Worm (Caenorhabditis elegans): ENCODE measurements around the gene srg-42.

The srg-42 gene

ce11 chrV:11176693-11177304, 19.0 kb upstream of the srg-42 start (continued):
- peak in 1 of 2 experiments; percentile 31 for TF ChIP-seq rec-8 (tag; optimal IDR thresholded peaks at IDR 0.05)
- peak; percentile 17 for TF ChIP-seq hrde-1 (tag; optimal IDR thresholded peaks at IDR 0.05; ENCODE audit: borderline replicate concordance)
- TF ChIP-seq F49E8.2 (tag; optimal IDR thresholded peaks at IDR 0.05; ENCODE audit: insufficient read depth) = peak; percentile 89
- peak; percentile 92 for TF ChIP-seq rcor-1 (GFP tag; IDR thresholded peaks at IDR 0.05)
- peak; percentile 80 for TF ChIP-seq mcd-1 (GFP tag; IDR thresholded peaks at IDR 0.05)
- TF ChIP-seq ets-4 (GFP tag; optimal IDR thresholded peaks at IDR 0.05) = peak; percentile 23
- peak; percentile 8 for TF ChIP-seq lin-40 (tag; optimal IDR thresholded peaks at IDR 0.05)
- peak; percentile 96 for TF ChIP-seq snpc-4 (GFP tag; optimal IDR thresholded peaks at IDR 0.05)
- peak; percentile 97 to 99 (median 98) for TF ChIP-seq snpc-4 (tag; optimal IDR thresholded peaks at IDR 0.05)
- peak; percentile 91 for TF ChIP-seq D2030.7 (GFP tag; IDR thresholded peaks at IDR 0.05)
- TF ChIP-seq lsy-27 (tag; optimal IDR thresholded peaks at IDR 0.05; ENCODE audit: borderline replicate concordance, insufficient read depth) = peak; percentile 87
- peak; percentile 35; the same call in 1 of the 2 replicates for TF ChIP-seq madf-8 (GFP tag; conservative IDR thresholded peaks at IDR 0.05)
- TF ChIP-seq F33H1.4 (GFP tag; IDR thresholded peaks at IDR 0.05) = peak; percentile 30; the same call in 1 of the 2 replicates
- peak; percentile 98 for TF ChIP-seq pbrm-1 (GFP tag; IDR thresholded peaks at IDR 0.05)
- TF ChIP-seq egl-18 (GFP tag; IDR thresholded peaks at IDR 0.05) = 0 out of 2 replicates have a peak, but pooled peaks have one; percentile 55
- TF ChIP-seq attf-6 (GFP tag; IDR thresholded peaks at IDR 0.05) = peak; percentile 92
- TF ChIP-seq T07F8.4 (tag; optimal IDR thresholded peaks at IDR 0.05) = peak; percentile 15
- TF ChIP-seq lir-1 (GFP tag; conservative IDR thresholded peaks at IDR 0.05) = peak; percentile 46; the same call in 1 of the 2 replicates
- peak; percentile 19 for TF ChIP-seq ceh-27 (GFP tag; optimal IDR thresholded peaks at IDR 0.05)
- TF ChIP-seq egl-44 (GFP tag; IDR thresholded peaks at IDR 0.05) = 0 out of 2 replicates have a peak, but pooled peaks have one; percentile 49
- peak; percentile 67 for TF ChIP-seq lsl-1 (GFP tag; optimal IDR thresholded peaks at IDR 0.05)
- peak; percentile 26 for TF ChIP-seq ztf-18 (tag; optimal IDR thresholded peaks at IDR 0.05)
- TF ChIP-seq aptf-2 (GFP tag; conservative IDR thresholded peaks at IDR 0.05) = peak; percentile 43; the same call in 1 of the 2 replicates
- peak; percentile 43 for TF ChIP-seq ZK185.1 (tag; optimal IDR thresholded peaks at IDR 0.05; ENCODE audit: poor library complexity, severe bottlenecking)
- peak; percentile 69; the same call in 1 of the 2 replicates for TF ChIP-seq ekl-4 (GFP tag; IDR thresholded peaks at IDR 0.05)
- peak; percentile 57 for TF ChIP-seq unc-130 (GFP tag; optimal IDR thresholded peaks at IDR 0.05)
- peak; percentile 63 for TF ChIP-seq nhr-80 (tag; optimal IDR thresholded peaks at IDR 0.05)

- TF ChIP-seq madf-8 (GFP tag; conservative IDR thresholded peaks at IDR 0.05) (peak; percentile 54; the same call in 1 of the 2 replicates), snpc-1.1 (tag; optimal IDR thresholded peaks at IDR 0.05; ENCODE audit: insufficient read depth) (peak; percentile 96), F33H1.4 (GFP tag; IDR thresholded peaks at IDR 0.05) (peak; percentile 43), lsl-1 (GFP tag; optimal IDR thresholded peaks at IDR 0.05) (peak; percentile 64), hsf-1 (GFP tag; IDR thresholded peaks at IDR 0.05) (0 out of 2 replicates have a peak, but pooled peaks have one; percentile 46), pbrm-1 (GFP tag; IDR thresholded peaks at IDR 0.05) (peak; percentile 96), madf-6 (GFP tag; IDR thresholded peaks at IDR 0.05) (peak; percentile 90), Y95B8A.8 (GFP tag; IDR thresholded peaks at IDR 0.05) (0 out of 2 replicates have a peak, but pooled peaks have one; percentile 44), F39B2.1 (GFP tag; IDR thresholded peaks at IDR 0.05) (peak; percentile 86; the same call in 1 of the 2 replicates), B0336.3 (GFP tag; IDR thresholded peaks at IDR 0.05) (peak; percentile 67; the same call in 1 of the 2 replicates), B0261.1 (tag; optimal IDR thresholded peaks at IDR 0.05) (peak; percentile 26), tbp1 (GFP tag; optimal IDR thresholded peaks at IDR 0.05) (peak; percentile 78), lin-54 (GFP tag; optimal IDR thresholded peaks at IDR 0.05) (peak; percentile 56), dox-1 (GFP tag; IDR thresholded peaks at IDR 0.05) (peak; percentile 92), xnd-1 (tag; optimal IDR thresholded peaks at IDR 0.05) (peak; percentile 12), rcor-1 (GFP tag; IDR thresholded peaks at IDR 0.05) (peak; percentile 91), snpc-3.4 (tag; optimal IDR thresholded peaks at IDR 0.05) (peak; percentile 94), snpc-1.3 (tag; optimal IDR thresholded peaks at IDR 0.05; ENCODE audit: insufficient read depth) (peak; percentile 87), hrde-1 (tag; optimal IDR thresholded peaks at IDR 0.05; ENCODE audit: borderline replicate concordance) (peak; percentile 67), mes-4 (tag; optimal IDR thresholded peaks at IDR 0.05) (peak; percentile 22), ekl-4 (GFP tag; IDR thresholded peaks at IDR 0.05) (peak; percentile 85; the same call in 1 of the 2 replicates), egl-44 (GFP tag; IDR thresholded peaks at IDR 0.05) (0 out of 2 replicates have a peak, but pooled peaks have one; percentile 38), nfya-2 (GFP tag; IDR thresholded peaks at IDR 0.05) (0 out of 2 replicates have a peak, but pooled peaks have one; percentile 53), unc-130 (GFP tag; optimal IDR thresholded peaks at IDR 0.05) (peak; percentile 0)
These were observed 17.6 kb upstream of the srg-42 start for ce11 chrV:11175336-11175938.

Measured in whole organism, young adult.